Worm (Caenorhabditis elegans): ENCODE measurements around the gene gad-3.

DNA sequence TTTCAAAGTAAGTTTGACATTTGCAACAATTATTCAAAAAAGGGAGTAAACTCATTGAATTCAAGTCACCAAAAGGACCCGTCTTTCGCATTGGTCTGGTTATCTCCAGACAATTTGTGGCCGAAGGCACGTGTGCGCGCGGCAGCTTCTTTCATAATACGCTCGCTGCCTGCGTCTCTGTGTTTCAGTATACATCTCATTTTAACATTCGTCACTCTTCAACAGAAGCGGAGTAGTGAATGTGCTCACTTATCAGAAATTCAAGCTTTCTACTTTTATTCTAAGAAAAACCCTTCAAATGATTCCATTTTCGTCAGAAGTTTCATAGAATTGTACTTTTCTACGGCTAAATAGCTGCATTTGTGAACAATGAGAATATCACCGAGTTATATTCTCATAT is 44.2 kb downstream of the gad-3 start:
- no peak for TF ChIP-seq ama-1 (optimal IDR thresholded peaks at IDR 0.05)
- no peak for TF ChIP-seq tra-4 (tag; optimal IDR thresholded peaks at IDR 0.05)
- no peak for TF ChIP-seq ets-7 (tag; optimal IDR thresholded peaks at IDR 0.05)
- TF ChIP-seq hnd-1 (tag; optimal IDR thresholded peaks at IDR 0.05) = no peak
- no peak for TF ChIP-seq aly-1 (tag; optimal IDR thresholded peaks at IDR 0.05)
- TF ChIP-seq ceh-13 (GFP tag; optimal IDR thresholded peaks at IDR 0.05) = no peak
- TF ChIP-seq hmg-4 (GFP tag; optimal IDR thresholded peaks at IDR 0.05) = no peak
